Fruit fly (Drosophila melanogaster): Measurements from ENCODE around the gene mRpL46.

DNA sequence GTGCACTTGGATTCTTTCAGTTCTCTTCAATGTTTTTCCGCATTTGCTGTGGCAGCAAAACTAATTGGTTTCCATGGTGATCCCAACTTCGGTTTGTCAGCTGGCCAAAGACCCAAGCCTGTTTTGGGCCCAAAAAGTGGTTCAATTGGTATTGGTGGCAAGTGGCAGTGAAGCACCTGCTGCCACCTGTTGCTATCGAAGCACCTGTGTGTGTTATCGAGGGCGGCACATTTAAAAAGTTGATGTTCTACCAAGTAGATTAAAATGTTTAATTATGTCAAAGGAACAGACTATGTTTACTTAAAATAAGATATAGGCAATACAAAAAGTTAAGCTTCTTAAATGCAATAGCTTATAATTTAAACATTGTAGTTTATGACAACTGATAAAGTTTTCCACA is 41.6 kb upstream of the mRpL46 start, which contains the start of gene Oseg4:
- TF ChIP-seq CG8478 (optimal IDR thresholded peaks at IDR 0.05) (no peak), usp (GFP tag; optimal IDR thresholded peaks at IDR 0.05) (no peak), pan (optimal IDR thresholded peaks at IDR 0.05) (no peak), psq (optimal IDR thresholded peaks at IDR 0.05) (no peak), EcR (GFP tag; optimal IDR thresholded peaks at IDR 0.05) (no peak), Dll (optimal IDR thresholded peaks at IDR 0.05) (no peak)

Measured in whole organism.